Worm (Caenorhabditis elegans): ENCODE measurements around the gene nhr-61.

Gene nhr-61

DNA sequence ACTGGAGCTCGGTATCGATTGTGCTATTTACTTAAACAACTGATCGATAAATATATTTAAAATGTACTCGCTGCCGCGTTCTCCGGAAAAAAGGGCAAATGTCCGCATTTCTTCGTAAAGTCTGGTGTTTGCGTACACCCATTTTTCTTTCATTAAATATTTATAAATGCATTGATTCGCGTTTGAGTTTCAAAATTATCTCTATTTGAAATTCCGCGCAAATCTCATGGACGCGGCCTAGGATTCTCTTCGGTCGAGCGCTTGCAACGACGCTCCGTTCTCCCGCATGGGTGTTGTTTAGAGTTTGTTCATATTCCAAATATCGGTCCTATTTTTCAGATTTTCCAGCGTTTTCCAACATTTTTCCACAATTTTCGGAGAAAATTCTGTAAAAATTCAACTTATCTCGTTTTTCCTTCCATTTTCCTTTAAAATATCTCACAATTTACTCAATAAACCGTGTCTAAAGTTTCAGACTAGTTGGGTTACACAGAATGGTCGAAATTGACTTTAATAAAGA is 23.3 kb downstream of the nhr-61 start, which contains the start of gene eif-3.B (continued):
- TF ChIP-seq snpc-4 (GFP tag; optimal IDR thresholded peaks at IDR 0.05) (peak; percentile 45), snpc-4 (tag; optimal IDR thresholded peaks at IDR 0.05) (peak; percentile 13 to 86 (median 84)), lin-35 (GFP tag; optimal IDR thresholded peaks at IDR 0.05) (peak in 2 of 3 experiments; percentile 17 to 91), gei-17 (GFP tag; optimal IDR thresholded peaks at IDR 0.05) (peak; percentile 15), hmg-20 (GFP tag; IDR thresholded peaks at IDR 0.05) (0 out of 2 replicates have a peak, but pooled peaks have one; percentile 21), nfya-1 (tag; optimal IDR thresholded peaks at IDR 0.05; ENCODE audit: borderline replicate concordance, insufficient read depth) (no peak), die-1 (tag; optimal IDR thresholded peaks at IDR 0.05) (peak; percentile 1), B0336.3 (GFP tag; IDR thresholded peaks at IDR 0.05) (peak; percentile 46; the same call in 1 of the 2 replicates), lin-40 (tag; optimal IDR thresholded peaks at IDR 0.05) (peak; percentile 88), tbx-9 (tag; optimal IDR thresholded peaks at IDR 0.05; ENCODE audit: borderline replicate concordance) (no peak), ceh-27 (GFP tag; optimal IDR thresholded peaks at IDR 0.05) (peak; percentile 93), ekl-4 (GFP tag; IDR thresholded peaks at IDR 0.05) (peak; percentile 83), athp-1 (tag; optimal IDR thresholded peaks at IDR 0.05) (peak; percentile 88), madf-8 (GFP tag; conservative IDR thresholded peaks at IDR 0.05) (peak; percentile 58), lir-1 (GFP tag; conservative IDR thresholded peaks at IDR 0.05) (peak; percentile 75), madf-10 (tag; optimal IDR thresholded peaks at IDR 0.05) (peak; percentile 77), bed-1 (GFP tag; IDR thresholded peaks at IDR 0.05) (no peak), lsy-27 (tag; optimal IDR thresholded peaks at IDR 0.05; ENCODE audit: borderline replicate concordance, insufficient read depth) (no peak), K12H6.12 (tag; optimal IDR thresholded peaks at IDR 0.05) (peak; percentile 79), nfya-2 (GFP tag; IDR thresholded peaks at IDR 0.05) (no peak), dox-1 (GFP tag; IDR thresholded peaks at IDR 0.05) (peak; percentile 80), zfh-2 (GFP tag; conservative IDR thresholded peaks at IDR 0.05) (no peak; the same call in 1 of the 2 replicates), ceh-91 (GFP tag; IDR thresholded peaks at IDR 0.05) (peak; percentile 39; the same call in 1 of the 2 replicates), attf-5 (GFP tag; optimal IDR thresholded peaks at IDR 0.05) (peak; percentile 95), madf-6 (GFP tag; IDR thresholded peaks at IDR 0.05) (peak; percentile 79), ama-1 (optimal IDR thresholded peaks at IDR 0.05) (no peak), ama-1 (GFP tag; optimal IDR thresholded peaks at IDR 0.05) (no peak), lag-1 (GFP tag; IDR thresholded peaks at IDR 0.05) (no peak), ccch-3 (GFP tag; optimal IDR thresholded peaks at IDR 0.05) (no peak), zim-3 (tag; optimal IDR thresholded peaks at IDR 0.05) (no peak), pbrm-1 (GFP tag; IDR thresholded peaks at IDR 0.05) (peak; percentile 80), ceh-79 (tag; optimal IDR thresholded peaks at IDR 0.05) (no peak), Y53G8AR.9 (GFP tag; conservative IDR thresholded peaks at IDR 0.05) (0 out of 2 replicates have a peak, but pooled peaks have one; percentile 45), snpc-1.3 (tag; optimal IDR thresholded peaks at IDR 0.05; ENCODE audit: insufficient read depth) (peak; percentile 51), Y53F4B.3 (GFP tag; IDR thresholded peaks at IDR 0.05) (no peak), let-607 (tag; optimal IDR thresholded peaks at IDR 0.05) (peak in 1 of 2 experiments; percentile 86), egl-18 (GFP tag; IDR thresholded peaks at IDR 0.05) (0 out of 2 replicates have a peak, but pooled peaks have one; percentile 38), F39B2.1 (GFP tag; IDR thresholded peaks at IDR 0.05) (no peak), F57C9.4 (tag; optimal IDR thresholded peaks at IDR 0.05) (no peak), nhr-80 (tag; optimal IDR thresholded peaks at IDR 0.05) (peak; percentile 40), attf-6 (GFP tag; IDR thresholded peaks at IDR 0.05) (no peak), ztf-28 (GFP tag; IDR thresholded peaks at IDR 0.05) (0 out of 2 replicates have a peak, but pooled peaks have one; percentile 40), ceh-58 (GFP tag; IDR thresholded peaks at IDR 0.05) (no peak), dpff-1 (tag; optimal IDR thresholded peaks at IDR 0.05) (no peak), somi-1 (GFP tag; optimal IDR thresholded peaks at IDR 0.05) (peak; percentile 47), ets-4 (GFP tag; optimal IDR thresholded peaks at IDR 0.05) (no peak), K11D2.4 (GFP tag; IDR thresholded peaks at IDR 0.05) (0 out of 2 replicates have a peak, but pooled peaks have one; percentile 61), C06A6.2 (GFP tag; conservative IDR thresholded peaks at IDR 0.05) (peak; percentile 69)
